Fruit fly (Drosophila melanogaster) S2 (cell line): ENCODE results near the gene CG12003.

Experiments used
- CG8478 ChIP-seq: fragments of >200 bp; optimal IDR thresholded peaks from 2 replicates; lab custom pipeline; 2018
- CTCF ChIP-seq, 2 experiments: fragments of >200 bp; optimal IDR thresholded peaks; 2 replicates each; lab custom pipeline; 2018

dm6 chr3L:1515820-1516540, 49.2 kb upstream of the CG12003 start:
- TF ChIP-seq CTCF (optimal IDR thresholded peaks at IDR 0.05; lab: Kevin White, UChicago) (no peak), CG8478 (lab: Kevin White, UChicago) (no peak)
